Fruit fly (Drosophila melanogaster): ENCODE results near the gene Ugt36A1.

Gene Ugt36A1

dm6 chr2L:3587286-3587685 lies 31.6 kb upstream of the Ugt36A1 start:
- TF ChIP-seq her (GFP tag; optimal IDR thresholded peaks at IDR 0.05) = no peak
- TF ChIP-seq pan (optimal IDR thresholded peaks at IDR 0.05) = no peak
- TF ChIP-seq pan (GFP tag; optimal IDR thresholded peaks at IDR 0.05 in 1 of 2, IDR thresholded peaks at IDR 0.05 in 1 of 2) = peak in 1 of 2 experiments; percentile 59
- TF ChIP-seq jumu (GFP tag; optimal IDR thresholded peaks at IDR 0.05) = peak; percentile 2
- TF ChIP-seq CG13775 (GFP tag; optimal IDR thresholded peaks at IDR 0.05) = peak; percentile 40
- TF ChIP-seq CG8944 (GFP tag; optimal IDR thresholded peaks at IDR 0.05) = peak; percentile 25
- TF ChIP-seq tio (GFP tag; optimal IDR thresholded peaks at IDR 0.05) = peak; percentile 7
- TF ChIP-seq vvl (GFP tag; IDR thresholded peaks at IDR 0.05) = peak; percentile 23; the same call in 1 of the 2 replicates
- no peak for TF ChIP-seq CG17186 (GFP tag; optimal IDR thresholded peaks at IDR 0.05)
- no peak for TF ChIP-seq CG10543 (GFP tag; optimal IDR thresholded peaks at IDR 0.05)
- no peak; the same call in 2 of the 3 replicates for TF ChIP-seq z (GFP tag; IDR thresholded peaks at IDR 0.05)
- TF ChIP-seq Jarid2 (GFP tag; optimal IDR thresholded peaks at IDR 0.05) = peak; percentile 28
- TF ChIP-seq CG10959 (GFP tag; IDR thresholded peaks at IDR 0.05) = peak; percentile 46; the same call in 1 of the 2 replicates
- TF ChIP-seq toy (GFP tag; IDR thresholded peaks at IDR 0.05) = no peak
- no peak for TF ChIP-seq CG33213 (GFP tag; optimal IDR thresholded peaks at IDR 0.05)
- TF ChIP-seq nmo (GFP tag; optimal IDR thresholded peaks at IDR 0.05) = peak; percentile 59
- TF ChIP-seq lola (GFP tag; optimal IDR thresholded peaks at IDR 0.05) = peak in 1 of 3 experiments; percentile 74
- TF ChIP-seq CG9437 (GFP tag; optimal IDR thresholded peaks at IDR 0.05) = no peak
- TF ChIP-seq tap (tag; optimal IDR thresholded peaks at IDR 0.05) = peak; percentile 1
- no peak for TF ChIP-seq CG11560 (tag; IDR thresholded peaks at IDR 0.05)
- TF ChIP-seq CG15514 (GFP tag; optimal IDR thresholded peaks at IDR 0.05) = no peak
- TF ChIP-seq Oli (tag; optimal IDR thresholded peaks at IDR 0.05) = peak; percentile 35
- no peak for TF ChIP-seq Fer1 (GFP tag; optimal IDR thresholded peaks at IDR 0.05)
- peak; percentile 48 for TF ChIP-seq Spps (tag; optimal IDR thresholded peaks at IDR 0.05)
- peak; percentile 58; the same call in 1 of the 2 replicates for TF ChIP-seq ranshi (GFP tag; IDR thresholded peaks at IDR 0.05)
- peak; percentile 13 for TF ChIP-seq org-1 (GFP tag; optimal IDR thresholded peaks at IDR 0.05)
- no peak for TF ChIP-seq ewg (GFP tag; optimal IDR thresholded peaks at IDR 0.05)
- TF ChIP-seq CG10565 (GFP tag; optimal IDR thresholded peaks at IDR 0.05) = no peak
- peak; percentile 21 for TF ChIP-seq CG18599 (GFP tag; optimal IDR thresholded peaks at IDR 0.05)
- TF ChIP-seq dpn (GFP tag; optimal IDR thresholded peaks at IDR 0.05) = peak; percentile 8 to 33
- TF ChIP-seq bigmax (GFP tag; optimal IDR thresholded peaks at IDR 0.05) = no peak
- peak; percentile 63 for TF ChIP-seq unpg (GFP tag; optimal IDR thresholded peaks at IDR 0.05)
- no peak for TF ChIP-seq Hmr (GFP tag; optimal IDR thresholded peaks at IDR 0.05)
- TF ChIP-seq Atf3 (GFP tag; optimal IDR thresholded peaks at IDR 0.05) = no peak
- no peak for TF ChIP-seq CG42726 (GFP tag; IDR thresholded peaks at IDR 0.05; ENCODE audit: partially characterized antibody)
- TF ChIP-seq CG30403 (GFP tag; optimal IDR thresholded peaks at IDR 0.05) = peak; percentile 34
- TF ChIP-seq CG15073 (GFP tag; optimal IDR thresholded peaks at IDR 0.05) = no peak
- TF ChIP-seq twi (tag; optimal IDR thresholded peaks at IDR 0.05) = peak; percentile 17
- TF ChIP-seq schlank (tag; optimal IDR thresholded peaks at IDR 0.05) = no peak
- TF ChIP-seq CG8089 (GFP tag; optimal IDR thresholded peaks at IDR 0.05) = peak; percentile 28
- TF ChIP-seq CG1832 (GFP tag; optimal IDR thresholded peaks at IDR 0.05) = no peak
- no peak for TF ChIP-seq CG18764 (GFP tag; optimal IDR thresholded peaks at IDR 0.05)
- peak; percentile 49 for TF ChIP-seq grau (tag; optimal IDR thresholded peaks at IDR 0.05)
- TF ChIP-seq CG31441 (GFP tag; IDR thresholded peaks at IDR 0.05) = peak; percentile 35; the same call in 1 of the 2 replicates
- TF ChIP-seq Rx (GFP tag; IDR thresholded peaks at IDR 0.05) = peak; percentile 11; the same call in 1 of the 2 replicates
- TF ChIP-seq CG12299 (tag; optimal IDR thresholded peaks at IDR 0.05) = no peak
- 0 out of 2 replicates have a peak, but pooled peaks have one; percentile 41 for TF ChIP-seq CG32767 (GFP tag; IDR thresholded peaks at IDR 0.05)
- peak; percentile 57 for TF ChIP-seq Blimp-1 (GFP tag; optimal IDR thresholded peaks at IDR 0.05)
- peak; percentile 7 for TF ChIP-seq Hsf (GFP tag; optimal IDR thresholded peaks at IDR 0.05)
- no peak for TF ChIP-seq tll (GFP tag; optimal IDR thresholded peaks at IDR 0.05)
